Fruit fly (Drosophila melanogaster): ENCODE results near the gene CG1231.

Gene CG1231

dm6 chr3L:346656-347640 lies 9.3 kb upstream of the CG1231 start, which contains the start of gene mth:
mth (minus strand) TSS chr3L:346957.
- peak; percentile 20 for TF ChIP-seq gl (tag; optimal IDR thresholded peaks at IDR 0.05)
- no peak for TF ChIP-seq CG14655 (GFP tag; optimal IDR thresholded peaks at IDR 0.05)
- peak; percentile 48 for TF ChIP-seq Pif1A (GFP tag; optimal IDR thresholded peaks at IDR 0.05)
- no peak for TF ChIP-seq CG8301 (tag; optimal IDR thresholded peaks at IDR 0.05)
- TF ChIP-seq fd96Ca (GFP tag; IDR thresholded peaks at IDR 0.05), result no peak; the same call in 1 of the 3 replicates
- peak; percentile 28 for TF ChIP-seq CG15710 (tag; optimal IDR thresholded peaks at IDR 0.05)
- no peak for TF ChIP-seq CG17806 (tag; optimal IDR thresholded peaks at IDR 0.05)
- TF ChIP-seq CG9948 (tag; optimal IDR thresholded peaks at IDR 0.05), result no peak
- peak; percentile 9 for TF ChIP-seq Pif1B (GFP tag; optimal IDR thresholded peaks at IDR 0.05)
- no peak for TF ChIP-seq CG13204 (GFP tag; optimal IDR thresholded peaks at IDR 0.05)
- no peak for TF ChIP-seq CG10348 (GFP tag; IDR thresholded peaks at IDR 0.05)
- TF ChIP-seq CG34367 (tag; optimal IDR thresholded peaks at IDR 0.05), result no peak
- peak; percentile 5; the same call in 1 of the 2 replicates for TF ChIP-seq Ets98B (GFP tag; IDR thresholded peaks at IDR 0.05)
- no peak for TF ChIP-seq CG8159 (tag; optimal IDR thresholded peaks at IDR 0.05)
- no peak for TF ChIP-seq CG12605 (GFP tag; IDR thresholded peaks at IDR 0.05)
- TF ChIP-seq EcR (GFP tag; optimal IDR thresholded peaks at IDR 0.05), result no peak
- no peak for TF ChIP-seq D1 (tag; optimal IDR thresholded peaks at IDR 0.05)
- TF ChIP-seq CG32121 (GFP tag; IDR thresholded peaks at IDR 0.05), result peak; percentile 49; the same call in 1 of the 2 replicates
- no peak; the same call in 1 of the 3 replicates for TF ChIP-seq CG4496 (GFP tag; IDR thresholded peaks at IDR 0.05)
- TF ChIP-seq rn (GFP tag; IDR thresholded peaks at IDR 0.05), result peak; percentile 47; the same call in 1 of the 2 replicates
- TF ChIP-seq Snoo (tag; optimal IDR thresholded peaks at IDR 0.05), result peak; percentile 23

dm6 chr3L:347641-348405 lies 8.4 kb upstream of the CG1231 start:
- TF ChIP-seq Pif1B (GFP tag; optimal IDR thresholded peaks at IDR 0.05) (peak; percentile 86), fd96Ca (GFP tag; IDR thresholded peaks at IDR 0.05) (peak; percentile 91), rn (GFP tag; IDR thresholded peaks at IDR 0.05) (peak; percentile 87), CG17806 (tag; optimal IDR thresholded peaks at IDR 0.05) (peak; percentile 84), D1 (tag; optimal IDR thresholded peaks at IDR 0.05) (peak; percentile 36), CG15710 (tag; optimal IDR thresholded peaks at IDR 0.05) (peak; percentile 82), CG8159 (tag; optimal IDR thresholded peaks at IDR 0.05) (peak; percentile 83), CG14655 (GFP tag; optimal IDR thresholded peaks at IDR 0.05) (peak; percentile 95), EcR (GFP tag; optimal IDR thresholded peaks at IDR 0.05) (peak; percentile 55), CG10348 (GFP tag; IDR thresholded peaks at IDR 0.05) (0 out of 2 replicates have a peak, but pooled peaks have one; percentile 39), CG9948 (tag; optimal IDR thresholded peaks at IDR 0.05) (peak; percentile 82), CG8301 (tag; optimal IDR thresholded peaks at IDR 0.05) (peak; percentile 92), gl (tag; optimal IDR thresholded peaks at IDR 0.05) (peak; percentile 72), Pif1A (GFP tag; optimal IDR thresholded peaks at IDR 0.05) (peak; percentile 90), Ets98B (GFP tag; IDR thresholded peaks at IDR 0.05) (peak; percentile 93), CG32121 (GFP tag; IDR thresholded peaks at IDR 0.05) (peak; percentile 90), CG12605 (GFP tag; IDR thresholded peaks at IDR 0.05) (peak; percentile 83), CG13204 (GFP tag; optimal IDR thresholded peaks at IDR 0.05) (peak; percentile 53), CG4496 (GFP tag; IDR thresholded peaks at IDR 0.05) (peak; percentile 92), Snoo (tag; optimal IDR thresholded peaks at IDR 0.05) (peak; percentile 76), CG34367 (tag; optimal IDR thresholded peaks at IDR 0.05) (peak; percentile 81)

DNA sequence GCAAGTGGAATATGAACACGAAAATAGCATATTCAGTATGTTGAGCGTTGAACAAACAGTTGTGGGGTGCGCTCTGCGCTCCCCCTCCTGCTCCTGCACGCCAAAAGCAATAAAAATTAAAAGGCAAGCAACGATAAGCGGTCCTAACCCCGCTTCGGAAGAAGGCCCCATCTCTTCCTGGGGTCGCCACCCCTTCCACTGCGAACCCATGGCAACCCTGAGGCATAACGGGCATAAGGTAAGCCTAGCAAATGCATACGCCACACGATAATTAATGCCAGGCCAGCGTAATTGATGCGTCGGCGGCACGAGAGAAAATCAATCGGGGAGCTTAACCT lies 7.8 kb upstream of the CG1231 start:
- TF ChIP-seq CG8301 (tag; optimal IDR thresholded peaks at IDR 0.05), result no peak
- no peak for TF ChIP-seq EcR (GFP tag; optimal IDR thresholded peaks at IDR 0.05)
- no peak for TF ChIP-seq CG17806 (tag; optimal IDR thresholded peaks at IDR 0.05)
- TF ChIP-seq CG34367 (tag; optimal IDR thresholded peaks at IDR 0.05), result no peak
- no peak for TF ChIP-seq CG32121 (GFP tag; IDR thresholded peaks at IDR 0.05)
- TF ChIP-seq CG13204 (GFP tag; optimal IDR thresholded peaks at IDR 0.05), result no peak
- no peak for TF ChIP-seq CG14655 (GFP tag; optimal IDR thresholded peaks at IDR 0.05)
- no peak for TF ChIP-seq CG4496 (GFP tag; IDR thresholded peaks at IDR 0.05)
- TF ChIP-seq CG12605 (GFP tag; IDR thresholded peaks at IDR 0.05), result no peak
- TF ChIP-seq CG9948 (tag; optimal IDR thresholded peaks at IDR 0.05), result no peak
- TF ChIP-seq CG15710 (tag; optimal IDR thresholded peaks at IDR 0.05), result no peak
- no peak for TF ChIP-seq rn (GFP tag; IDR thresholded peaks at IDR 0.05)
- no peak for TF ChIP-seq Ets98B (GFP tag; IDR thresholded peaks at IDR 0.05)
- no peak for TF ChIP-seq Pif1B (GFP tag; optimal IDR thresholded peaks at IDR 0.05)
- no peak for TF ChIP-seq gl (tag; optimal IDR thresholded peaks at IDR 0.05)
- no peak for TF ChIP-seq CG10348 (GFP tag; IDR thresholded peaks at IDR 0.05)

DNA sequence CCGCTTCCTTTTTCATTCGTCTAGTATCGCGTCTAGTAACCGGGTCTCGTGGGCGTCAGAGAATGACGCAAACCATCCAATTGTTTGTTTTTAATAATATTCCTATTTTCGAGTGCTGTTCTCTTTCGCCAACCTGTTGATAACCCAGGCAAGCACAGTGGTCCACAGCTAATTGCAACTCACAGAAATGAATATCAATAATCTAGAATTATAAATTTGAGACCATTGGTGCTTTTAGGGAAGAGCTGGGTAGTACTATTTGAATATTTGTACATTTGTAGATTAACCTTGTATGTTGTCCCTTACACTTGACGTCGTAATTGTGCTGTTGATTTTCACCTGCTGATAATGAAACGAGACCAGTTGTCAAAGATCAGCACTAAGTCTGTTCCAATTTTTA lies 6.5 kb upstream of the CG1231 start:
- no peak for TF ChIP-seq CG9948 (tag; optimal IDR thresholded peaks at IDR 0.05)
- no peak for TF ChIP-seq CG10348 (GFP tag; IDR thresholded peaks at IDR 0.05)
- no peak for TF ChIP-seq D1 (tag; optimal IDR thresholded peaks at IDR 0.05)
- no peak for TF ChIP-seq CG4496 (GFP tag; IDR thresholded peaks at IDR 0.05)
- TF ChIP-seq Pif1A (GFP tag; optimal IDR thresholded peaks at IDR 0.05), result no peak
- no peak for TF ChIP-seq CG32121 (GFP tag; IDR thresholded peaks at IDR 0.05)
- TF ChIP-seq EcR (GFP tag; optimal IDR thresholded peaks at IDR 0.05), result no peak
- TF ChIP-seq CG17806 (tag; optimal IDR thresholded peaks at IDR 0.05), result no peak
- TF ChIP-seq Snoo (tag; optimal IDR thresholded peaks at IDR 0.05), result no peak
- TF ChIP-seq CG8159 (tag; optimal IDR thresholded peaks at IDR 0.05), result no peak
- no peak for TF ChIP-seq CG15710 (tag; optimal IDR thresholded peaks at IDR 0.05)
- no peak for TF ChIP-seq rn (GFP tag; IDR thresholded peaks at IDR 0.05)
- TF ChIP-seq gl (tag; optimal IDR thresholded peaks at IDR 0.05), result no peak
- no peak for TF ChIP-seq CG12605 (GFP tag; IDR thresholded peaks at IDR 0.05)
- TF ChIP-seq CG14655 (GFP tag; optimal IDR thresholded peaks at IDR 0.05), result no peak
- TF ChIP-seq CG13204 (GFP tag; optimal IDR thresholded peaks at IDR 0.05), result no peak
- TF ChIP-seq Pif1B (GFP tag; optimal IDR thresholded peaks at IDR 0.05), result no peak
- TF ChIP-seq CG8301 (tag; optimal IDR thresholded peaks at IDR 0.05), result no peak
- no peak for TF ChIP-seq fd96Ca (GFP tag; IDR thresholded peaks at IDR 0.05)
